Fruit fly (Drosophila melanogaster) whole organism, embryonic: ENCODE results near the gene Hsdl2.
A peak's percentile ranks its signal among the peaks of the same experiment; 100 is the strongest.

Experiments used
- CG10366 ChIP-seq: fragments of 200-800 bp; sonication (Bioruptor generic); IDR thresholded peaks from 2 replicates; pipeline ENCODE4 v1.3.6; 2022; ENCODE audit warnings: missing biosample characterization, missing genetic modification characterization
- CG12942 ChIP-seq: fragments of 200-800 bp; sonication (Bioruptor generic); optimal IDR thresholded peaks from 3 replicates; lab custom pipeline; 2016; ENCODE audit warnings: missing biosample characterization, missing genetic modification characterization
- CG13424 ChIP-seq: fragments of 200-800 bp; sonication (Bioruptor generic); optimal IDR thresholded peaks from 2 replicates; lab custom pipeline; 2019; ENCODE audit warnings: missing biosample characterization, mild to moderate bottlenecking, missing genetic modification characterization, moderate library complexity
- CG14050 ChIP-seq: fragments of 200-800 bp; sonication (Bioruptor generic); IDR thresholded peaks from 3 replicates; pipeline ENCODE4 v1.3.6; 2022; ENCODE audit warnings: missing biosample characterization, missing genetic modification characterization
- CG16863 ChIP-seq: fragments of 200-800 bp; sonication (Bioruptor generic); optimal IDR thresholded peaks from 3 replicates; lab custom pipeline; 2016; ENCODE audit warnings: missing biosample characterization, missing genetic modification characterization
- CG18476 ChIP-seq: fragments of 200-800 bp; sonication (Bioruptor generic); optimal IDR thresholded peaks from 2 replicates; lab custom pipeline; 2016; ENCODE audit warnings: missing biosample characterization, mild to moderate bottlenecking, missing genetic modification characterization
- CG2120 ChIP-seq: fragments of 200-800 bp; sonication (Bioruptor generic); optimal IDR thresholded peaks from 3 replicates; lab custom pipeline; 2016; ENCODE audit warnings: missing biosample characterization, missing genetic modification characterization
- CG34422 ChIP-seq: fragments of 200-800 bp; sonication (Bioruptor generic); IDR thresholded peaks from 3 replicates; pipeline ENCODE4 v1.3.6; 2022; ENCODE audit warnings: missing biosample characterization, missing genetic modification characterization
- CG6689 ChIP-seq: fragments of 200-800 bp; sonication (Bioruptor generic); IDR thresholded peaks from 2 replicates; pipeline ENCODE4 v1.3.6; 2022; ENCODE audit warnings: missing biosample characterization, missing genetic modification characterization
- CG6854 ChIP-seq: fragments of 200-800 bp; sonication (Bioruptor generic); optimal IDR thresholded peaks from 3 replicates; lab custom pipeline; 2017; ENCODE audit warnings: missing biosample characterization, mild to moderate bottlenecking, missing genetic modification characterization
- CG7928 ChIP-seq: fragments of 200-800 bp; sonication (Bioruptor generic); optimal IDR thresholded peaks from 2 replicates; lab custom pipeline; 2017; ENCODE audit warnings: missing biosample characterization, mild to moderate bottlenecking, missing genetic modification characterization
- D19A ChIP-seq: fragments of 200-800 bp; optimal IDR thresholded peaks from 3 replicates; lab custom pipeline; 2019; ENCODE audit warnings: missing biosample characterization, mild to moderate bottlenecking, missing genetic modification characterization, moderate library complexity
- Doc3 ChIP-seq: fragments of 200-800 bp; sonication (Bioruptor generic); IDR thresholded peaks from 3 replicates; pipeline ENCODE4 v1.3.6; 2022; ENCODE audit warnings: missing biosample characterization, missing genetic modification characterization; ENCODE audit not compliant: partially characterized antibody
- HLH4C ChIP-seq: fragments of 200-800 bp; sonication (Bioruptor generic); IDR thresholded peaks from 3 replicates; pipeline ENCODE4 v1.3.6; 2022; ENCODE audit warnings: missing biosample characterization, missing genetic modification characterization; ENCODE audit not compliant: partially characterized antibody
- HLH54F ChIP-seq: fragments of 200-800 bp; sonication (Bioruptor generic); optimal IDR thresholded peaks from 3 replicates; lab custom pipeline; 2016; ENCODE audit warnings: missing biosample characterization, missing genetic modification characterization
- Hand ChIP-seq: fragments of 200-800 bp; sonication (Bioruptor generic); optimal IDR thresholded peaks from 2 replicates; lab custom pipeline; 2017; ENCODE audit warnings: mild to moderate bottlenecking, missing biosample characterization, missing genetic modification reagents, missing genetic modification characterization
- Hmr ChIP-seq: fragments of 200-800 bp; sonication (Bioruptor generic); optimal IDR thresholded peaks from 3 replicates; lab custom pipeline; 2017; ENCODE audit warnings: mild to moderate bottlenecking, missing biosample characterization, missing genetic modification reagents, missing genetic modification characterization
- Mad ChIP-seq: fragments of 200-800 bp; sonication (Bioruptor generic); optimal IDR thresholded peaks from 2 replicates; lab custom pipeline; 2016; ENCODE audit warnings: missing biosample characterization, missing genetic modification characterization
- Med ChIP-seq: fragments of 200-800 bp; sonication (Bioruptor generic); peaks from one replicate; lab custom pipeline; 2016; ENCODE audit warnings: missing biosample characterization, missing genetic modification characterization, mild to moderate bottlenecking, inconsistent platforms, moderate library complexity
- Meics ChIP-seq: fragments of 200-800 bp; sonication (Bioruptor generic); optimal IDR thresholded peaks from 2 replicates; lab custom pipeline; 2017; ENCODE audit warnings: missing biosample characterization, mild to moderate bottlenecking, missing genetic modification characterization
- Nf-YA ChIP-seq: fragments of 200-800 bp; sonication (Bioruptor generic); IDR thresholded peaks from 2 replicates; pipeline ENCODE4 v1.3.6; 2022; ENCODE audit warnings: missing biosample characterization, missing genetic modification characterization
- Nf-YC ChIP-seq: fragments of 200-800 bp; optimal IDR thresholded peaks from 3 replicates; lab custom pipeline; 2019; ENCODE audit warnings: missing biosample characterization, mild to moderate bottlenecking, missing genetic modification characterization, moderate library complexity
- Rx ChIP-seq: fragments of 200-800 bp; sonication (Bioruptor generic); IDR thresholded peaks from 2 replicates; pipeline ENCODE4 v1.3.6; 2022; ENCODE audit warnings: missing biosample characterization, missing genetic modification characterization
- Sin3A ChIP-seq: fragments of >200 bp; optimal IDR thresholded peaks from 2 replicates; lab custom pipeline; 2018
- Xrp1 ChIP-seq: fragments of 200-800 bp; sonication (Bioruptor generic); IDR thresholded peaks from 2 replicates; pipeline ENCODE4 v1.3.6; 2022; ENCODE audit warnings: missing biosample characterization, missing genetic modification characterization
- abd-A ChIP-seq: fragments of 200-800 bp; sonication (Bioruptor generic); optimal IDR thresholded peaks from 3 replicates; lab custom pipeline; 2019; ENCODE audit warnings: missing biosample characterization, mild to moderate bottlenecking, missing genetic modification characterization, moderate library complexity
- ac ChIP-seq: fragments of 200-800 bp; sonication (Bioruptor generic); optimal IDR thresholded peaks from 3 replicates; lab custom pipeline; 2017; ENCODE audit warnings: missing biosample characterization, mild to moderate bottlenecking, missing genetic modification characterization
- al ChIP-seq: fragments of 200-800 bp; sonication (Bioruptor generic); IDR thresholded peaks from 2 replicates; pipeline ENCODE4 v1.3.6; 2022; ENCODE audit warnings: missing biosample characterization, missing genetic modification characterization
- amos ChIP-seq: fragments of 200-800 bp; sonication (Bioruptor generic); IDR thresholded peaks from 2 replicates; pipeline ENCODE4 v1.3.6; 2022; ENCODE audit warnings: missing biosample characterization, missing genetic modification characterization; ENCODE audit not compliant: partially characterized antibody
- aop ChIP-seq: fragments of 200-800 bp; sonication (Bioruptor generic); IDR thresholded peaks from 2 replicates; pipeline ENCODE4 v1.3.6; 2022; ENCODE audit warnings: missing biosample characterization, missing genetic modification characterization
- ara ChIP-seq: fragments of 200-800 bp; sonication (Bioruptor generic); IDR thresholded peaks from 2 replicates; pipeline ENCODE4 v1.3.6; 2022; ENCODE audit warnings: missing biosample characterization, missing genetic modification characterization
- cad ChIP-seq: fragments of >200 bp; optimal IDR thresholded peaks from 2 replicates; lab custom pipeline; 2017; ENCODE audit warnings: missing biosample characterization, missing genetic modification characterization
- disco-r ChIP-seq: fragments of 200-800 bp; sonication (Bioruptor generic); optimal IDR thresholded peaks from 2 replicates; lab custom pipeline; 2016; ENCODE audit warnings: missing biosample characterization, missing genetic modification characterization
- dmrt99B ChIP-seq: fragments of 200-800 bp; sonication (Bioruptor generic); optimal IDR thresholded peaks from 2 replicates; lab custom pipeline; 2018; ENCODE audit warnings: missing biosample characterization, mild to moderate bottlenecking, missing genetic modification characterization, moderate library complexity
- dysf ChIP-seq: fragments of 200-800 bp; sonication (Bioruptor generic); IDR thresholded peaks from 3 replicates; pipeline ENCODE4 v1.3.6; 2022; ENCODE audit warnings: missing biosample characterization, missing genetic modification characterization
- gce ChIP-seq: fragments of 200-800 bp; sonication (Bioruptor generic); IDR thresholded peaks from 3 replicates; pipeline ENCODE4 v1.3.6; 2022; ENCODE audit warnings: missing biosample characterization, missing genetic modification characterization
- gem ChIP-seq: fragments of 200-800 bp; sonication (Bioruptor generic); optimal IDR thresholded peaks from 2 replicates; lab custom pipeline; 2019; ENCODE audit warnings: missing biosample characterization, mild to moderate bottlenecking, missing genetic modification characterization, moderate library complexity
- hbn ChIP-seq: fragments of 200-800 bp; sonication (Bioruptor generic); IDR thresholded peaks from 2 replicates; pipeline ENCODE4 v1.3.6; 2022; ENCODE audit warnings: missing biosample characterization, missing genetic modification characterization; ENCODE audit not compliant: partially characterized antibody
- nmo ChIP-seq: fragments of 200-800 bp; sonication (Bioruptor generic); optimal IDR thresholded peaks from 2 replicates; lab custom pipeline; 2018; ENCODE audit warnings: missing biosample characterization, mild to moderate bottlenecking, missing genetic modification characterization, moderate library complexity
- odd ChIP-seq: fragments of 200-800 bp; sonication (Bioruptor generic); optimal IDR thresholded peaks from 2 replicates; lab custom pipeline; 2017; ENCODE audit warnings: missing biosample characterization, mild to moderate bottlenecking, missing genetic modification characterization
- pb ChIP-seq: fragments of 200-800 bp; sonication (Bioruptor generic); optimal IDR thresholded peaks from 3 replicates; lab custom pipeline; 2016; ENCODE audit warnings: missing biosample characterization, missing genetic modification characterization
- pho ChIP-seq: fragments of 200-800 bp; sonication (Bioruptor generic); optimal IDR thresholded peaks from 2 replicates; lab custom pipeline; 2016; ENCODE audit warnings: missing biosample characterization, missing genetic modification characterization
- row ChIP-seq: fragments of 200-800 bp; sonication (Bioruptor generic); IDR thresholded peaks from 3 replicates; pipeline ENCODE4 v1.3.6; 2022; ENCODE audit warnings: missing biosample characterization, missing genetic modification characterization
- sd ChIP-seq: fragments of 200-800 bp; sonication (Bioruptor generic); optimal IDR thresholded peaks from 3 replicates; lab custom pipeline; 2018; ENCODE audit warnings: missing biosample characterization, mild to moderate bottlenecking, missing genetic modification characterization, moderate library complexity
- slp2 ChIP-seq: fragments of 200-800 bp; sonication (Bioruptor generic); optimal IDR thresholded peaks from 2 replicates; lab custom pipeline; 2016; ENCODE audit warnings: missing biosample characterization, missing genetic modification characterization
- stwl ChIP-seq: fragments of 200-800 bp; sonication (Bioruptor generic); optimal IDR thresholded peaks from 3 replicates; lab custom pipeline; 2018; ENCODE audit warnings: missing biosample characterization, mild to moderate bottlenecking, missing genetic modification characterization, moderate library complexity
- tin ChIP-seq: fragments of 200-800 bp; sonication (Bioruptor generic); optimal IDR thresholded peaks from 3 replicates; lab custom pipeline; 2016; ENCODE audit warnings: missing biosample characterization, missing genetic modification characterization
- tna ChIP-seq: fragments of 200-800 bp; sonication (Bioruptor generic); IDR thresholded peaks from 2 replicates; pipeline ENCODE4 v1.3.6; 2022; ENCODE audit warnings: missing biosample characterization, missing genetic modification characterization; ENCODE audit not compliant: partially characterized antibody
- twi ChIP-seq: fragments of 200-800 bp; optimal IDR thresholded peaks from 2 replicates; lab custom pipeline; 2019; ENCODE audit warnings: missing biosample characterization, mild to moderate bottlenecking, missing genetic modification characterization, moderate library complexity
- zen2 ChIP-seq: fragments of 200-800 bp; sonication (Bioruptor generic); IDR thresholded peaks from 3 replicates; pipeline ENCODE4 v1.3.6; 2022; ENCODE audit warnings: missing biosample characterization, missing genetic modification characterization; ENCODE audit not compliant: partially characterized antibody

The Hsdl2 gene

dm6 chr3R:27661389-27661788 is 15.9 kb upstream of the Hsdl2 start (continued):
- no peak for TF ChIP-seq CG12942
- TF ChIP-seq, all 482 proteins: peak for 4

dm6 chr3R:27661971-27662489 is 15.3 kb upstream of the Hsdl2 start, which contains the start of gene unc80:
Gene unc80, plus strand, starts transcription at chr3R:27662439.
- TF ChIP-seq aop (GFP tag; lab: Robert Waterston, UW) (no peak), stwl (tag; lab: Kevin White, UChicago) (no peak), ara (GFP tag; lab: Robert Waterston, UW) (no peak), CG2120 (peak; percentile 59), CG13424 (no peak), CG7928 (GFP tag; lab: Kevin White, UChicago) (no peak), tin (GFP tag; lab: Kevin White, UChicago) (no peak), dmrt99B (tag; lab: Kevin White, UChicago) (no peak), gem (no peak), pb (GFP tag; lab: Kevin White, UChicago) (no peak), Med (peak; percentile 86), CG6689 (GFP tag; lab: Robert Waterston, UW) (no peak), disco-r (GFP tag; lab: Kevin White, UChicago) (no peak), Hand (GFP tag; lab: Kevin White, UChicago) (no peak), sd (tag; lab: Kevin White, UChicago) (no peak), row (GFP tag; lab: Robert Waterston, UW) (peak; percentile 43; the same call in 2 of the 3 replicates), CG14050 (GFP tag; lab: Robert Waterston, UW) (0 out of 3 replicates have a peak, but pooled peaks have one; percentile 18), Mad (GFP tag; lab: Kevin White, UChicago) (no peak), Nf-YC (tag; lab: Kevin White, UChicago) (no peak), HLH54F (GFP tag; lab: Kevin White, UChicago) (no peak), al (GFP tag; lab: Robert Waterston, UW) (no peak), Sin3A (lab: Kevin White, UChicago) (no peak), dysf (GFP tag; lab: Robert Waterston, UW) (peak; percentile 32; the same call in 1 of the 3 replicates), CG6854 (peak; percentile 18), slp2 (no peak), odd (GFP tag; lab: Kevin White, UChicago) (no peak), CG10366 (GFP tag; lab: Robert Waterston, UW) (peak; percentile 65), abd-A (tag; lab: Kevin White, UChicago) (peak; percentile 55), hbn (GFP tag; lab: Robert Waterston, UW) (no peak), pho (GFP tag; lab: Kevin White, UChicago) (peak; percentile 11), CG34422 (GFP tag; lab: Robert Waterston, UW) (no peak), Xrp1 (GFP tag; lab: Robert Waterston, UW) (no peak), cad (GFP tag; lab: Kevin White, UChicago) (no peak), CG16863 (GFP tag; lab: Kevin White, UChicago) (no peak), CG18476 (GFP tag; lab: Kevin White, UChicago) (no peak), Rx (GFP tag; lab: Robert Waterston, UW) (no peak), Meics (peak; percentile 34), zen2 (GFP tag; lab: Robert Waterston, UW) (no peak), D19A (no peak), amos (GFP tag; lab: Robert Waterston, UW) (no peak), ac (GFP tag; lab: Kevin White, UChicago) (no peak), HLH4C (no peak), tna (no peak), Hmr (GFP tag; lab: Kevin White, UChicago) (peak; percentile 59), nmo (GFP tag; lab: Kevin White, UChicago) (no peak), Doc3 (GFP tag; lab: Robert Waterston, UW) (no peak), gce (peak; percentile 15; the same call in 1 of the 3 replicates), twi (tag; lab: Kevin White, UChicago) (no peak), Nf-YA (no peak)
